Worm (Caenorhabditis elegans): Measurements from ENCODE around the gene spin-1.

DNA sequence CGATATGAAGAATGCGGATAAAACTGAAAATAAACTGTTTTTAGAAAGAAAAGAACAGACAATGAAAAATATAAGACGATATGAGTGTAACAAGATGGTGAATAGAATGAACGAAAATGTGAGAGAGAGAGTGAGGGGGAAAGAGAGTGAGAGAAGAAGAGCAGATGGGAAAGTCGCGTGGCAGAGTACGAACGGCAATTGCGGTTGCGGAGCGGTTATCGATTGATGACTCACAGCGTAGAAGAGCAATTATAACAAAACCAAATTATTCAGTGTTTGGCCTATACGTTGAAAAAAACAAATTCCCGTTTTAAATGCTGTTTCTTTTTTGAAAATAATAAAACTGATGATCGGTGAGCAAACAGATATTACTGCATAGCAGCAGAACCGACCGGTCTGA, 49.4 kb upstream of the spin-1 start, which contains the start of gene pqn-53:
- TF ChIP-seq him-1 (tag; optimal IDR thresholded peaks at IDR 0.05), result no peak
- no peak for TF ChIP-seq W03F9.2 (tag; optimal IDR thresholded peaks at IDR 0.05)
- no peak for TF ChIP-seq dao-5 (tag; optimal IDR thresholded peaks at IDR 0.05)

Data from whole organism, L4/young adult.